Worm (Caenorhabditis elegans) whole organism, mixed stage, embryonic: ENCODE measurements around the gene ift-74.

Experiments used
- M03D4.4 ChIP-seq: sonication (generic microtip); optimal IDR thresholded peaks from 2 replicates; lab custom pipeline; 2017; ENCODE audit warnings: mild to moderate bottlenecking, missing genetic modification characterization, missing compliant biosample characterization
- bed-3 ChIP-seq: fragments of 200-800 bp; sonication (Bioruptor generic); optimal IDR thresholded peaks from 3 replicates; lab custom pipeline; 2018; ENCODE audit warnings: mild to moderate bottlenecking, missing genetic modification characterization, moderate library complexity, missing compliant biosample characterization
- blmp-1 ChIP-seq: fragments of 150-350 bp; optimal IDR thresholded peaks from 2 replicates; lab custom pipeline; 2014; ENCODE audit warnings: missing biosample characterization, missing genetic modification characterization
- ceh-39 ChIP-seq: fragments of 150-350 bp; optimal IDR thresholded peaks from 2 replicates; lab custom pipeline; 2014; ENCODE audit warnings: missing biosample characterization, missing genetic modification characterization
- ceh-43 ChIP-seq: fragments of 200-800 bp; sonication (Bioruptor generic); optimal IDR thresholded peaks from 2 replicates; lab custom pipeline; 2018; ENCODE audit warnings: mild to moderate bottlenecking, missing genetic modification characterization, moderate library complexity, missing compliant biosample characterization
- ceh-83 ChIP-seq: fragments of 200-800 bp; sonication (Bioruptor generic); optimal IDR thresholded peaks from 2 replicates; lab custom pipeline; 2018; ENCODE audit warnings: mild to moderate bottlenecking, missing genetic modification characterization, missing compliant biosample characterization
- ces-1 ChIP-seq: fragments of 150-350 bp; optimal IDR thresholded peaks from 2 replicates; lab custom pipeline; 2014; ENCODE audit warnings: missing biosample characterization, missing genetic modification reagents, missing genetic modification characterization
- cnd-1 ChIP-seq: fragments of 200-800 bp; sonication (Bioruptor generic); optimal IDR thresholded peaks from 2 replicates; lab custom pipeline; 2018; ENCODE audit warnings: mild to moderate bottlenecking, missing genetic modification characterization, missing compliant biosample characterization
- drap-1 ChIP-seq: fragments of 200-800 bp; sonication (Bioruptor generic); optimal IDR thresholded peaks from 3 replicates; lab custom pipeline; 2018; ENCODE audit warnings: mild to moderate bottlenecking, missing genetic modification characterization, missing compliant biosample characterization
- elt-1 ChIP-seq: sonication (generic microtip); optimal IDR thresholded peaks from 2 replicates; lab custom pipeline; 2017; ENCODE audit warnings: missing genetic modification characterization, mild to moderate bottlenecking, missing compliant biosample characterization, antibody characterized with exemption, moderate library complexity, borderline replicate concordance; ENCODE audit not compliant: insufficient read depth
- elt-3 ChIP-seq: fragments of 150-350 bp; optimal IDR thresholded peaks from 2 replicates; lab custom pipeline; 2014; ENCODE audit warnings: missing biosample characterization, missing genetic modification characterization
- flh-1 ChIP-seq: fragments of 200-800 bp; sonication (Bioruptor generic); optimal IDR thresholded peaks from 2 replicates; lab custom pipeline; 2018; ENCODE audit warnings: mild to moderate bottlenecking, missing genetic modification characterization, moderate library complexity, missing compliant biosample characterization
- ham-2 ChIP-seq: fragments of 200-800 bp; sonication (Bioruptor generic); optimal IDR thresholded peaks from 2 replicates; lab custom pipeline; 2018; ENCODE audit warnings: mild to moderate bottlenecking, missing genetic modification characterization, missing compliant biosample characterization
- lin-13 ChIP-seq: fragments of 150-350 bp; optimal IDR thresholded peaks from 2 replicates; lab custom pipeline; 2014; ENCODE audit warnings: missing biosample characterization, missing genetic modification characterization
- lin-32 ChIP-seq: fragments of 200-800 bp; sonication (Bioruptor generic); optimal IDR thresholded peaks from 2 replicates; lab custom pipeline; 2018; ENCODE audit warnings: mild to moderate bottlenecking, missing genetic modification characterization, missing compliant biosample characterization
- lsy-2 ChIP-seq: fragments of 150-350 bp; optimal IDR thresholded peaks from 2 replicates; lab custom pipeline; 2014; ENCODE audit warnings: missing biosample characterization, missing genetic modification characterization
- mab-5 ChIP-seq: fragments of 150-350 bp; optimal IDR thresholded peaks from 2 replicates; lab custom pipeline; 2014; ENCODE audit warnings: missing biosample characterization, missing genetic modification characterization
- mep-1 ChIP-seq: fragments of 150-350 bp; optimal IDR thresholded peaks from 2 replicates; lab custom pipeline; 2017; ENCODE audit warnings: missing biosample characterization, missing genetic modification reagents, missing genetic modification characterization, inconsistent platforms
- mls-2 ChIP-seq: sonication (generic microtip); optimal IDR thresholded peaks from 2 replicates; lab custom pipeline; 2016; ENCODE audit warnings: mild to moderate bottlenecking, missing genetic modification characterization, moderate library complexity, missing compliant biosample characterization
- nhr-12 ChIP-seq: fragments of 150-350 bp; optimal IDR thresholded peaks from 2 replicates; lab custom pipeline; 2014; ENCODE audit warnings: missing biosample characterization, missing genetic modification characterization
- nhr-237 ChIP-seq: fragments of 150-350 bp; optimal IDR thresholded peaks from 2 replicates; lab custom pipeline; 2014; ENCODE audit warnings: missing biosample characterization, missing genetic modification characterization
- nhr-28 ChIP-seq: fragments of 150-350 bp; optimal IDR thresholded peaks from 2 replicates; lab custom pipeline; 2014; ENCODE audit warnings: missing biosample characterization, missing genetic modification characterization
- nhr-76 ChIP-seq: sonication (generic microtip); optimal IDR thresholded peaks from 2 replicates; lab custom pipeline; 2017; ENCODE audit warnings: missing biosample characterization, missing genetic modification characterization
- pha-4 ChIP-seq: fragments of 150-350 bp; optimal IDR thresholded peaks from 2 replicates; lab custom pipeline; 2018; ENCODE audit warnings: missing biosample characterization, missing genetic modification reagents, missing genetic modification characterization
- sem-2 ChIP-seq: fragments of 200-800 bp; sonication (Bioruptor generic); optimal IDR thresholded peaks from 2 replicates; lab custom pipeline; 2018; ENCODE audit warnings: mild to moderate bottlenecking, missing genetic modification characterization, missing compliant biosample characterization
- snpc-4 ChIP-seq: fragments of 150-350 bp; optimal IDR thresholded peaks from 2 replicates; lab custom pipeline; 2014; ENCODE audit warnings: missing biosample characterization, missing genetic modification characterization
- sptf-1 ChIP-seq: sonication (generic microtip); optimal IDR thresholded peaks from 2 replicates; lab custom pipeline; 2017; ENCODE audit warnings: mild to moderate bottlenecking, missing genetic modification characterization, moderate library complexity, missing compliant biosample characterization
- tbx-8 ChIP-seq: fragments of 200-800 bp; sonication (Bioruptor generic); optimal IDR thresholded peaks from 2 replicates; lab custom pipeline; 2018; ENCODE audit warnings: mild to moderate bottlenecking, missing genetic modification characterization, moderate library complexity, missing compliant biosample characterization
- unc-120 ChIP-seq: sonication (generic microtip); optimal IDR thresholded peaks from 2 replicates; lab custom pipeline; 2017; ENCODE audit warnings: missing genetic modification characterization, missing compliant biosample characterization; ENCODE audit not compliant: poor library complexity, severe bottlenecking
- unc-39 ChIP-seq: fragments of 150-350 bp; optimal IDR thresholded peaks from 2 replicates; lab custom pipeline; 2014; ENCODE audit warnings: missing biosample characterization, missing genetic modification characterization
- unc-62 ChIP-seq: fragments of 150-350 bp; optimal IDR thresholded peaks from 2 replicates; lab custom pipeline; 2014; ENCODE audit warnings: missing biosample characterization, missing genetic modification reagents, missing genetic modification characterization
- zip-8 ChIP-seq: fragments of 150-350 bp; optimal IDR thresholded peaks from 2 replicates; lab custom pipeline; 2014; ENCODE audit warnings: missing biosample characterization, missing genetic modification characterization
- ztf-11 ChIP-seq: fragments of 150-350 bp; optimal IDR thresholded peaks from 2 replicates; lab custom pipeline; 2014; ENCODE audit warnings: missing biosample characterization, missing genetic modification characterization

The ift-74 gene

DNA sequence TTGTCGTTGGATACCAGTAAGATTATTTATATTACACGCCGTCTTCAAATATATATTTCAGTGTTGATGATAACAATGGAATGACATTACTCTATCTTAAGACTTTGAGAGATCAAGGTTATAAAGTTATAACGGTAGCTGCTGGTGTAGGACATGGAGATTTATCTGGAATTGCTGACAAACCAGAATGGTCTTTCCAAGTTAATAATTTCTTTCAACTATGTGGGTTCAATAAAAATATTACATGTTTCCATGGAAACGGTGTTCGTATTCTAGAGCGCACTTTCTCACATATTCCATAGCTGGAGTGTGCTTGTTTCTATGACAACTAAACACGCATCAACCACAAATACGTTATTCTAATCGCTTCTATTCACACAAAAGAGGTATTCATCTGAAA, at the start of gene ift-74:
Gene ift-74, plus strand, starts transcription at position 301 of the 400 bp plus-strand sequence.
- TF ChIP-seq ztf-11 (tag; lab: Kevin White, UChicago) (no peak), lin-13 (no peak), ceh-83 (GFP tag; lab: Kevin White, UChicago) (no peak), M03D4.4 (tag; lab: Kevin White, UChicago) (no peak), unc-120 (no peak), sptf-1 (tag; lab: Kevin White, UChicago) (no peak), nhr-76 (tag; lab: Kevin White, UChicago) (no peak)

DNA sequence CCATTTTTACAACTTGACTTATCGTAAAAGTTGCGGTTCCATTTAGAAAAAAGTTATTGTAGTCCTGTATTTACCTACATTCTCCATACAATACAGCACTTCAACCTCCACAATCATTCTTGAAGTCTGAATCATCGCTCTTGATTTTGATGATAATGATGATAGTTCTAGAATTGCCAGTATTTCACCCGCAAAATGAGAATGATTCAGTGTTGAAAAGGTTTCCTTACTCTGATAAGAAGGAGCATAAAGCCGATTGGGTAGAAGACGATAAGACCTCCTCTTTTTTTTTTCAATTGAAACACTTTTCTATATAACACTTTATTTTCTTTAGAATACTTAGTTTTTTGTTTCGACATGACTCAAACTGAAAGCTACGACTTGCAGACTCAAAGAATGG, 49.0 kb upstream of the ift-74 start, which contains the start of gene T19D12.4:
Gene T19D12.4, plus strand, starts transcription at position 295 of the 400 bp plus-strand sequence.
- TF ChIP-seq bed-3, result no peak
- TF ChIP-seq mab-5 (tag; lab: Kevin White, UChicago), result no peak
- no peak for TF ChIP-seq zip-8 (tag; lab: Kevin White, UChicago)
- TF ChIP-seq mep-1, result no peak
- no peak for TF ChIP-seq tbx-8 (GFP tag; lab: Kevin White, UChicago)
- no peak for TF ChIP-seq unc-39 (tag; lab: Kevin White, UChicago)
- no peak for TF ChIP-seq blmp-1 (tag; lab: Kevin White, UChicago)
- TF ChIP-seq sptf-1 (tag; lab: Kevin White, UChicago), result no peak
- no peak for TF ChIP-seq nhr-12
- no peak for TF ChIP-seq flh-1 (GFP tag; lab: Kevin White, UChicago)

DNA sequence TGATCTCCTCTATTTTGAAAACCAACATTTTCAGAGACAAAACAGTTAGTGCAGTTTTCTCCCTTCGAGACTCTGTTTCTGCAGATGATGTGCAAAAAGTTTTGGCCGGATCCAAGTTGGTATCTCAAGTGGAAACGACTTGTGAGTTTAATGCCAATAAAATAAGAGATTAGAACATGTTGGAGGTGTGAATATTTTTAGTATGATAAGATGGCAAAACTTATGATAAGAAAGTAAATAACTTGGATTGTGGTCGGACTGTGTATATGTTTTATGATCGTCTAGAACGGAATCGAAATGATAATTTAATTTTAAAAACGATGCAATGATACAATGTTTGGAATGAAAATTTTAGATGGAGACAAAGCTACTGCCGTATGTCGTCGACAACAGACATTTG, 47.8 kb upstream of the ift-74 start:
- no peak for TF ChIP-seq flh-1 (GFP tag; lab: Kevin White, UChicago)
- TF ChIP-seq snpc-4 (tag; lab: Kevin White, UChicago), result no peak
- no peak for TF ChIP-seq ztf-11 (tag; lab: Kevin White, UChicago)
- TF ChIP-seq nhr-76 (tag; lab: Kevin White, UChicago), result no peak
- TF ChIP-seq mep-1, result no peak
- no peak for TF ChIP-seq elt-3
- TF ChIP-seq pha-4, result no peak
- no peak for TF ChIP-seq nhr-237 (tag; lab: Kevin White, UChicago)
- no peak for TF ChIP-seq ces-1 (GFP tag; lab: Kevin White, UChicago)
- no peak for TF ChIP-seq mab-5 (tag; lab: Kevin White, UChicago)
- no peak for TF ChIP-seq lin-32 (GFP tag; lab: Kevin White, UChicago)
- no peak for TF ChIP-seq ceh-39 (tag; lab: Kevin White, UChicago)

DNA sequence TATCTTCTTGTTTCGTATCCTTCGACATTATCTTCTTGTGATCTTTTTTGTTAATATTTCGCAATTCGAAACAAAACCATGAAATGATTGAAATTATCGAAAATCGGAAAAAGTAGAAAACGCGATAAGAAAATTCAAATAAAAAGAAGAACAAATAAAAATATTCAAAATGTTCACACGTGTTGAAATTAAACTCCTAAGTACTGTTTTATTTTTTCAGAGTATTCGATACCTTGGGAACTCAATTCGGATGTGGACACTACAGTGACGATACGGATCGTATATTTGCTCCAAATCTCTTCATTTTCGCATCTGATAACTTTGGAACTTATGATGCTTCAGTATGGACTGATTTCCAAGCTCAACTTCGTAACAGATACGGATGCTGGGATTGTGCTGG, 43.7 kb upstream of the ift-74 start, which contains the start of gene T19D12.5:
Gene T19D12.5, minus strand, starts transcription at position 101 of the 400 bp plus-strand sequence.
- TF ChIP-seq nhr-28 (tag; lab: Kevin White, UChicago) (no peak), flh-1 (GFP tag; lab: Kevin White, UChicago) (no peak), nhr-12 (no peak), unc-39 (tag; lab: Kevin White, UChicago) (no peak), sem-2 (no peak), blmp-1 (tag; lab: Kevin White, UChicago) (no peak), zip-8 (tag; lab: Kevin White, UChicago) (no peak), nhr-237 (tag; lab: Kevin White, UChicago) (no peak), elt-1 (tag; lab: Kevin White, UChicago) (no peak), ham-2 (GFP tag; lab: Kevin White, UChicago) (no peak), mab-5 (tag; lab: Kevin White, UChicago) (no peak), unc-120 (no peak), mls-2 (tag; lab: Kevin White, UChicago) (no peak), unc-62 (GFP tag; lab: Kevin White, UChicago) (no peak), ceh-43 (GFP tag; lab: Kevin White, UChicago) (no peak), ceh-39 (tag; lab: Kevin White, UChicago) (no peak)

DNA sequence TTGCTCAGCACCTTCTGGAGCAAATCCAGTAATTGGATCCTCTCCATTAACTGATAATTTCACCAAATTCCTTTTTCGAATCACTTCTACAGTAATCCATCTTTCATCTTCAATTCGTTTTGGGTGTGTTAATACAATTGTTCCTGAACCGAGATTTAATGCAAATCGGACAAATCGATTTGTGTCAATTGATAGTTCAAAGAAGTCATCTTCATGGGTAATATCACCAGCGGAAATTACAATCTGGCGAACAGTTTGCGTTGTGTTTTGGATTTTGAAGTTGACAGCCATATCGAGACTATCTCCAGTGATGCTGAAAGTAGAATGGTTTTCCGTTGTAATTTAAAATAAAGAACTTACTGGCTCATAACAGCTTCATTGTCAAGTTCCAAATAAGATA, 42.0 kb upstream of the ift-74 start:
- TF ChIP-seq lin-32 (GFP tag; lab: Kevin White, UChicago), result no peak
- no peak for TF ChIP-seq cnd-1 (tag; lab: Kevin White, UChicago)
- TF ChIP-seq drap-1, result no peak
- no peak for TF ChIP-seq lsy-2
- no peak for TF ChIP-seq ceh-43 (GFP tag; lab: Kevin White, UChicago)
- no peak for TF ChIP-seq mls-2 (tag; lab: Kevin White, UChicago)
- no peak for TF ChIP-seq nhr-12
